Worm (Caenorhabditis elegans): ENCODE results near the gene C35B1.3.

Gene C35B1.3

DNA sequence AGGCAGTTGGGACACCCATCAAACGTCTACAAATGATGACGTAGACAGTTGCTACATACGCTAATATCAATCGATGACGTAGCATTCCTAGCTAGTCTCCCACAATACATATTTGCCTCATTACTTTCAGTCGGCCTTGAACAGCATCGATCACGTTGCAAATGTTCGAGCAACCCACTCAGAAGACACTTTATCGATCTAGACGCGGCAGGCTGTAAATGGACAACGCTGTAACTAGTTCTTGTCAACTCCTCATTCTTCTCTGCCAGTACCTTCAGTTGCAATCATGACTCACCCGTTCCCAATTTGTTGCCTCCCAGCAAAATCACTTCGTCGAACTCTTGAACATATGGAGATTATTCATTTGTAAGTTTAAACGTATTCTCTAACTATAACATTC, 8.9 kb upstream of the C35B1.3 start, which contains the start of gene pqn-75:
TSS of gene pqn-75 (plus strand) at position 301 of the 400 bp plus-strand sequence.
- no peak for TF ChIP-seq ztf-11 (tag; optimal IDR thresholded peaks at IDR 0.05)
- TF ChIP-seq nhr-76 (tag; optimal IDR thresholded peaks at IDR 0.05): no peak
- no peak for TF ChIP-seq bed-3 (GFP tag; optimal IDR thresholded peaks at IDR 0.05)
- no peak for TF ChIP-seq mls-2 (tag; optimal IDR thresholded peaks at IDR 0.05)
- TF ChIP-seq sptf-1 (tag; optimal IDR thresholded peaks at IDR 0.05): no peak
- TF ChIP-seq lin-13 (tag; optimal IDR thresholded peaks at IDR 0.05): no peak
- no peak for TF ChIP-seq pha-4 (tag; optimal IDR thresholded peaks at IDR 0.05)
- TF ChIP-seq unc-120 (tag; optimal IDR thresholded peaks at IDR 0.05; ENCODE audit: poor library complexity, severe bottlenecking): no peak
- TF ChIP-seq elt-3 (tag; optimal IDR thresholded peaks at IDR 0.05): no peak
- TF ChIP-seq ceh-39 (tag; optimal IDR thresholded peaks at IDR 0.05): no peak
- TF ChIP-seq elt-1 (tag; optimal IDR thresholded peaks at IDR 0.05; ENCODE audit: borderline replicate concordance, insufficient read depth): no peak
- no peak for TF ChIP-seq nhr-28 (tag; optimal IDR thresholded peaks at IDR 0.05)
- no peak for TF ChIP-seq ceh-43 (GFP tag; optimal IDR thresholded peaks at IDR 0.05)
- no peak for TF ChIP-seq lin-32 (GFP tag; optimal IDR thresholded peaks at IDR 0.05)

DNA sequence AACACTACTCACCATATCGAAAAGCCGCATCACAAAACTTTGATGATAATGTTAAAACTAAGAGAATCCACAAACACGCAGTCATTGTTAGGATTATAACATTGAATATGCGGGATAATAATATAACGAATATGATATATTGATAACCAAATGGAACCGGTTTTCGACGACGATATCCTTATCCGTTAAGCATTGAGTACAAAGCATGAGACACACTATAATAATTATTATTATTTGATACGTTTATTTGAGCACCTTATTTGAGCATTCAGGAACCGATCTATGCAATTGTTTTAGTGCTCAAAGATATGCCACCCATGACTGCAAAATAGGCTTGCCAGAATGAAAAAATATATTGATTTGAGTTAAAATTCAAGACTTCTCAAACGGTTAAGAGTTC, 6.3 kb upstream of the C35B1.3 start, which contains the start of gene W03D2.9:
TSS of gene W03D2.9 (minus strand) at position 101 of the 400 bp plus-strand sequence.
- TF ChIP-seq sptf-1 (tag; optimal IDR thresholded peaks at IDR 0.05) (no peak), unc-120 (tag; optimal IDR thresholded peaks at IDR 0.05; ENCODE audit: poor library complexity, severe bottlenecking) (no peak), ces-1 (GFP tag; optimal IDR thresholded peaks at IDR 0.05) (no peak), ceh-39 (tag; optimal IDR thresholded peaks at IDR 0.05) (no peak), ceh-83 (GFP tag; optimal IDR thresholded peaks at IDR 0.05) (no peak), lin-32 (GFP tag; optimal IDR thresholded peaks at IDR 0.05) (no peak), nhr-12 (tag; optimal IDR thresholded peaks at IDR 0.05) (no peak), nhr-28 (tag; optimal IDR thresholded peaks at IDR 0.05) (no peak), zip-8 (tag; optimal IDR thresholded peaks at IDR 0.05) (no peak), elt-1 (tag; optimal IDR thresholded peaks at IDR 0.05; ENCODE audit: borderline replicate concordance, insufficient read depth) (no peak), elt-3 (tag; optimal IDR thresholded peaks at IDR 0.05) (no peak), tbx-8 (GFP tag; optimal IDR thresholded peaks at IDR 0.05) (no peak), ztf-11 (tag; optimal IDR thresholded peaks at IDR 0.05) (no peak), cnd-1 (tag; optimal IDR thresholded peaks at IDR 0.05) (no peak), M03D4.4 (tag; optimal IDR thresholded peaks at IDR 0.05) (no peak), lin-13 (tag; optimal IDR thresholded peaks at IDR 0.05) (no peak), hlh-1 (tag; optimal IDR thresholded peaks at IDR 0.05) (no peak)

DNA sequence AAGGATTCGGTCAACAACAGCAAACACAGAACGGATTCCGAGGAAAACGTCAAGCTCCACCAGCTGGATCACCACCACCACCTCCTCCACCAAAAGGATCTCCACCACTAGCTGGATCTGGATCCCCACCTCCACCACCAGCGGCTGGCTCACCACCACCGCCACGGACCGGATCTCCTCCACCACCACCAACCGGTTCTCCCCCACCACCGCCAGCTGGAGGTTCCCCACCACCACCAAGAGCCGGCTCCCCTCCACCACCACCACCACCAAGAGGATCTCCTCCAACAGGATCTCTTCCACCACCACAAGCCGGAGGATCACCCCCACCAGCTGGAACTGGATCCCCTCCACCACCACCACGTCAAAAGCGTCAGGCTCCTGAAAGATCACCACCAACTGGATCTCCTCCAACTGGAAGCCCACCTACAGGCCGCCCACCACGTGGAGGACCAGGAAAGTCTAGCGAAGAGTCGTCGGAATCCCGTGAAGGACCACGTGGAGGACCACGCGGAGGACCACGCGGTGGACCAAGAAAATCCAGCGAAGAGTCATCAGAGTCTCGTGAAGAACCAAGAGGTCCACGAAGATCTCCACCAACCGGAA, 4.2 kb upstream of the C35B1.3 start:
- no peak for TF ChIP-seq mep-1 (tag; optimal IDR thresholded peaks at IDR 0.05)
- no peak for TF ChIP-seq lsy-2 (tag; optimal IDR thresholded peaks at IDR 0.05)
- no peak for TF ChIP-seq ces-1 (GFP tag; optimal IDR thresholded peaks at IDR 0.05)
- no peak for TF ChIP-seq tbx-8 (GFP tag; optimal IDR thresholded peaks at IDR 0.05)
- no peak for TF ChIP-seq unc-120 (tag; optimal IDR thresholded peaks at IDR 0.05; ENCODE audit: poor library complexity, severe bottlenecking)
- TF ChIP-seq ceh-39 (tag; optimal IDR thresholded peaks at IDR 0.05): no peak
- no peak for TF ChIP-seq mls-2 (tag; optimal IDR thresholded peaks at IDR 0.05)
- TF ChIP-seq ceh-83 (GFP tag; optimal IDR thresholded peaks at IDR 0.05): no peak
- no peak for TF ChIP-seq cnd-1 (tag; optimal IDR thresholded peaks at IDR 0.05)
- TF ChIP-seq unc-39 (tag; optimal IDR thresholded peaks at IDR 0.05): no peak
- no peak for TF ChIP-seq ceh-43 (GFP tag; optimal IDR thresholded peaks at IDR 0.05)
- TF ChIP-seq blmp-1 (tag; optimal IDR thresholded peaks at IDR 0.05): no peak
- TF ChIP-seq unc-62 (GFP tag; optimal IDR thresholded peaks at IDR 0.05): no peak
- no peak for TF ChIP-seq ztf-11 (tag; optimal IDR thresholded peaks at IDR 0.05)
- no peak for TF ChIP-seq hlh-1 (tag; optimal IDR thresholded peaks at IDR 0.05)
- TF ChIP-seq drap-1 (GFP tag; optimal IDR thresholded peaks at IDR 0.05): no peak
- TF ChIP-seq zip-8 (tag; optimal IDR thresholded peaks at IDR 0.05): no peak
- TF ChIP-seq ham-2 (GFP tag; optimal IDR thresholded peaks at IDR 0.05): no peak
- TF ChIP-seq M03D4.4 (tag; optimal IDR thresholded peaks at IDR 0.05): no peak

ce11 chrIV:4078901-4079300, 2.0 kb upstream of the C35B1.3 start, which contains the start of gene C35B1.8:
Gene C35B1.8, minus strand, starts transcription at chrIV:4079001.
- TF ChIP-seq unc-62 (GFP tag; optimal IDR thresholded peaks at IDR 0.05) (no peak), cnd-1 (tag; optimal IDR thresholded peaks at IDR 0.05) (no peak), zip-8 (tag; optimal IDR thresholded peaks at IDR 0.05) (no peak), nhr-76 (tag; optimal IDR thresholded peaks at IDR 0.05) (no peak), sptf-1 (tag; optimal IDR thresholded peaks at IDR 0.05) (no peak), hlh-1 (tag; optimal IDR thresholded peaks at IDR 0.05) (no peak), unc-39 (tag; optimal IDR thresholded peaks at IDR 0.05) (no peak), sem-2 (GFP tag; optimal IDR thresholded peaks at IDR 0.05) (no peak), ces-1 (GFP tag; optimal IDR thresholded peaks at IDR 0.05) (no peak), bed-3 (GFP tag; optimal IDR thresholded peaks at IDR 0.05) (no peak), lin-32 (GFP tag; optimal IDR thresholded peaks at IDR 0.05) (no peak), mep-1 (tag; optimal IDR thresholded peaks at IDR 0.05) (no peak)

Data from whole organism, mixed stage, embryonic.